Worm (Caenorhabditis elegans) whole organism, midembryonic: ENCODE data around the gene K05F6.14.

ENCODE experiments used
- T22C8.4 ChIP-seq: fragments of 200-800 bp; sonication (Bioruptor generic); IDR thresholded peaks from 2 replicates; pipeline ENCODE4 v1.3.6; 2022; ENCODE audit warnings: missing genetic modification characterization, missing compliant biosample characterization
- cog-1 ChIP-seq: sonication (generic microtip); optimal IDR thresholded peaks from 2 replicates; lab custom pipeline; 2016; ENCODE audit warnings: missing genetic modification characterization, missing compliant biosample characterization
- flt-1 ChIP-seq: fragments of 200-800 bp; sonication (Bioruptor generic); IDR thresholded peaks from 2 replicates; pipeline ENCODE4 v1.3.6; 2022; ENCODE audit warnings: missing genetic modification characterization, missing compliant biosample characterization
- klf-2 ChIP-seq: fragments of 200-800 bp; sonication (Bioruptor generic); conservative IDR thresholded peaks from 2 replicates; pipeline ENCODE4 v1.3.6; 2022; ENCODE audit warnings: missing genetic modification reagents, missing genetic modification characterization, missing compliant biosample characterization
- med-1 ChIP-seq: sonication (generic microtip); optimal IDR thresholded peaks from 2 replicates; lab custom pipeline; 2017; ENCODE audit warnings: missing genetic modification characterization, mild to moderate bottlenecking, missing compliant biosample characterization, antibody characterized with exemption, missing genetic modification reagents; ENCODE audit not compliant: insufficient read depth
- ref-1 ChIP-seq: fragments of 200-800 bp; sonication (Bioruptor generic); conservative IDR thresholded peaks from 2 replicates; pipeline ENCODE4 v1.3.6; 2022; ENCODE audit warnings: missing genetic modification reagents, missing genetic modification characterization, missing compliant biosample characterization
- tab-1 ChIP-seq: fragments of 200-800 bp; sonication (Bioruptor generic); IDR thresholded peaks from 2 replicates; pipeline ENCODE4 v1.3.6; 2022; ENCODE audit warnings: missing genetic modification characterization, missing compliant biosample characterization
- ztf-23 ChIP-seq: fragments of 200-800 bp; sonication (Bioruptor generic); IDR thresholded peaks from 2 replicates; pipeline ENCODE4 v1.3.6; 2022; ENCODE audit warnings: missing genetic modification reagents, missing genetic modification characterization, missing compliant biosample characterization
- ztf-29 ChIP-seq: fragments of 200-800 bp; sonication (Bioruptor generic); IDR thresholded peaks from 2 replicates; pipeline ENCODE4 v1.3.6; 2022; ENCODE audit warnings: missing genetic modification reagents, missing genetic modification characterization, missing compliant biosample characterization

- no peak for TF ChIP-seq cog-1 (tag; lab: Kevin White, UChicago)
- TF ChIP-seq tab-1 (GFP tag; lab: Robert Waterston, UW) = no peak
- no peak for TF ChIP-seq klf-2 (GFP tag; lab: Robert Waterston, UW)
- no peak for TF ChIP-seq flt-1 (GFP tag; lab: Robert Waterston, UW)
- TF ChIP-seq med-1 (GFP tag; lab: Kevin White, UChicago) = no peak
- no peak for TF ChIP-seq ref-1 (GFP tag; lab: Robert Waterston, UW)
- TF ChIP-seq ztf-29 (GFP tag; lab: Robert Waterston, UW) = no peak
- no peak for TF ChIP-seq ztf-23 (GFP tag; lab: Robert Waterston, UW)
- no peak for TF ChIP-seq T22C8.4 (GFP tag; lab: Robert Waterston, UW)
These were observed 22.2 kb downstream of the K05F6.14 start, which contains the start of gene clec-21 for ce11 chrII:1584140-1584539.
